Worm (Caenorhabditis elegans) whole organism, young adult: ENCODE data around the gene scp-1.

Source experiments
- D2030.7 ChIP-seq: fragments of 200-800 bp; sonication (Bioruptor generic); IDR thresholded peaks from 2 replicates; pipeline ENCODE4 v1.3.6; 2022; ENCODE audit warnings: missing genetic modification reagents, missing genetic modification characterization, missing compliant biosample characterization
- Y53G8AR.9 ChIP-seq: fragments of 200-800 bp; sonication (Bioruptor generic); conservative IDR thresholded peaks from 2 replicates; pipeline ENCODE4 v1.3.6; 2022; ENCODE audit warnings: missing genetic modification reagents, missing genetic modification characterization, missing compliant biosample characterization
- ama-1 ChIP-seq, 3 experiments: fragments of 150-350 bp in 1 of 3; sonication (generic microtip) in 2 of 3; optimal IDR thresholded peaks; 2 replicates each; lab custom pipeline; 2014 to 2018; ENCODE audit warnings: missing biosample characterization in 2 of 3, missing genetic modification characterization in 2 of 3, missing genetic modification reagents in 2 of 3
- athp-1 ChIP-seq: sonication (generic microtip); optimal IDR thresholded peaks from 2 replicates; lab custom pipeline; 2017; ENCODE audit warnings: mild to moderate bottlenecking, missing genetic modification characterization, missing compliant biosample characterization
- efl-1 ChIP-seq: fragments of 150-350 bp; optimal IDR thresholded peaks from 2 replicates; lab custom pipeline; 2014; ENCODE audit warnings: missing biosample characterization, missing genetic modification reagents, missing genetic modification characterization
- him-1 ChIP-seq: sonication (generic microtip); optimal IDR thresholded peaks from 2 replicates; lab custom pipeline; 2016; ENCODE audit warnings: missing genotype, missing genetic modification reagents, missing genetic modification characterization, missing compliant biosample characterization
- hmg-20 ChIP-seq: fragments of 200-800 bp; sonication (Bioruptor generic); IDR thresholded peaks from 2 replicates; pipeline ENCODE4 v1.3.6; 2022; ENCODE audit warnings: missing genetic modification reagents, missing genetic modification characterization, missing compliant biosample characterization
- let-526 ChIP-seq: fragments of 200-800 bp; sonication (Bioruptor generic); IDR thresholded peaks from 2 replicates; pipeline ENCODE4 v1.3.6; 2022; ENCODE audit warnings: missing genetic modification reagents, missing genetic modification characterization, missing compliant biosample characterization
- lsy-27 ChIP-seq: sonication (generic microtip); optimal IDR thresholded peaks from 2 replicates; lab custom pipeline; 2017; ENCODE audit warnings: missing genetic modification characterization, mild to moderate bottlenecking, missing compliant biosample characterization, antibody characterized with exemption, missing genotype, borderline replicate concordance; ENCODE audit not compliant: insufficient read depth
- rpc-1 ChIP-seq, 2 experiments: fragments of 150-350 bp in 1 of 2; sonication (generic microtip) in 1 of 2; optimal IDR thresholded peaks; 2 replicates each; lab custom pipeline; 2014 to 2018; ENCODE audit warnings: missing biosample characterization in 1 of 2, missing genetic modification characterization in 1 of 2, missing genetic modification reagents in 1 of 2, missing genotype in 1 of 2
- tbp1 ChIP-seq: fragments of 200-800 bp; sonication (Bioruptor generic); optimal IDR thresholded peaks from 2 replicates; lab custom pipeline; 2018; ENCODE audit warnings: mild to moderate bottlenecking, missing genetic modification characterization, missing compliant biosample characterization
- unc-62 ChIP-seq: fragments of 150-350 bp; optimal IDR thresholded peaks from 2 replicates; lab custom pipeline; 2014; ENCODE audit warnings: missing biosample characterization, missing genetic modification reagents, missing genetic modification characterization
- zfh-2 ChIP-seq: fragments of 200-800 bp; sonication (Bioruptor generic); conservative IDR thresholded peaks from 2 replicates; pipeline ENCODE4 v1.3.6; 2022; ENCODE audit warnings: missing genetic modification reagents, missing genetic modification characterization, missing compliant biosample characterization

DNA sequence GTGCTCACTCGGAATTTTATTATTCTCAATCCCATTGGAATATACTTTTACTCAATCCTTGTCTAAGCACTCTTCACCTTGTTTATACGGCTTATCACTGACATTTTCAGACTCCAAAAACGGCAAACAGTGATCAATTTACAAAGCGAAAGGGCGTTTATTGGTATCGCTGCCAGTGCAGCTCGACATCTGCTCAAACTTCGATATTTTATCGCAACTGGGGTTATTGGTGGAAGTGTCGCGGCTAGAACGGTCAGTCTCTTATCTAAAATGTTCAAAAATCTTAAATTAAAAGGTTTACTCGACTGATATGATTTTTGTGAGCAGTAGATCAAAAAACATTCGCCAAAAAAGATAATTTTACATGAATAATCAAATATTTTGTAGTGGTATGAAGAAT lies 8.3 kb upstream of the scp-1 start:
- TF ChIP-seq efl-1 (GFP tag; lab: Kevin White, UChicago) (no peak), let-526 (GFP tag; lab: Robert Waterston, UW) (no peak), D2030.7 (GFP tag; lab: Robert Waterston, UW) (no peak), tbp1 (no peak), athp-1 (tag; lab: Kevin White, UChicago) (no peak), him-1 (tag; lab: Kevin White, UChicago) (no peak), unc-62 (GFP tag; lab: Kevin White, UChicago) (no peak), Y53G8AR.9 (no peak), lsy-27 (tag; lab: Kevin White, UChicago) (no peak), hmg-20 (GFP tag; lab: Robert Waterston, UW) (no peak), zfh-2 (GFP tag; lab: Robert Waterston, UW) (no peak), ama-1 (optimal IDR thresholded peaks at IDR 0.05; lab: Kevin White, UChicago) (no peak), ama-1 (GFP tag; optimal IDR thresholded peaks at IDR 0.05; lab: Kevin White, UChicago) (no peak), rpc-1 (optimal IDR thresholded peaks at IDR 0.05; lab: Kevin White, UChicago) (no peak), rpc-1 (tag; optimal IDR thresholded peaks at IDR 0.05; lab: Kevin White, UChicago) (no peak)
